Fruit fly (Drosophila melanogaster) whole organism, larva: Measurements from ENCODE around the gene Rint1.

ENCODE experiments used
- noc ChIP-seq: fragments of 200-800 bp; sonication (Bioruptor generic); optimal IDR thresholded peaks from 3 replicates; lab custom pipeline; 2019; ENCODE audit warnings: missing biosample characterization, mild to moderate bottlenecking, missing genetic modification characterization, moderate library complexity

The Rint1 gene

DNA sequence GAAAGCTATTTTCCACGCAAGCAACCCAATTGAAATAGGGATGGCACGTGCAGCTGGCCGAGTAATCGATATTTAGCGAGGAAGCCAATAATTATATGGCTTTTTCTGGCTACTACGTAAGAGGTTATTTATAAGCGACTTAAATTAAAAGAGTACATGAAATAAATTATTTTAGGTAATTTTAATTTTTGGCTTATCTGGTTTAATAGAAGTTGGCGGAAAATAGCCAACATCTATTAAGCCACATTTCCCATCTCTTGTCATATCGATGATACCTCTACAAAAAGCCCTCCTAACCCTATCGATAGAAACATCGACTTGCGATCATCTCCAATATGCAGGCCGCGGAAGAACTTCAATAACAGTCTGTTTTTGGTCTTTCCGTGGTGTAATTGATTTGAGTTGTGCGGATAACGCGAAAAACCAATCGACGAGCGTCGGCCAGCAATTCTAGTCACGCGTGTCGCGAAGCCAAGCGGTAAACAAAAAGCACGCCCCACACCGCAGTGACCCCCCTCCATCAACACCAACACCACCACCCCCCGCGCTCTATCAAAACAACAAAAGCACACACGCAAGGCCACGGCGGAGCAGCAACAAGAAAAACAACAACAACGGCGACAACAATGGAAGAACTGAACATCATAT, 24.7 kb downstream of the Rint1 start, which contains the start of the genes Srp19 and qm:
Gene Srp19, minus strand, starts transcription at position 51 of the 648 bp plus-strand sequence.
Gene qm, plus strand, starts transcription at position 330 of the 648 bp plus-strand sequence.
- peak; percentile 33 for TF ChIP-seq noc (tag; lab: Kevin White, UChicago)

DNA sequence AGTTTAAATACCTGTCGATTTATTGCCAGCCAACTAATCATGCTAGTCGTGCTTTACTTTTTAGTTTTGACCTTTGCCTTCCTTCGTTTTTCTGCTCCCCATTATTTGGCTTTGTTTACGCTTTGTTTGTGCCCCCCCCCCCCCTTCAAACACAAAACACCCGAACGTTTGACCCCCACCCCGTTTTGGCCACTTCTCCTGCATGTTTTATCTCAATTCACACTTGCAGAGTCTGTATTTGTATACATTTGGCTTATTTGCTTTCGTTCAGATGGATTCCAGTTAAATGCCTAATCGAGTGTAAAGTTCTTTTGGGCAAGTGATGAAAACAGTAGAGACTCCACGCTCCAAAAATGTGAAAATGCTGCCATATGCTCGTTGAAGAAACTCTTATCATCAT, 25.9 kb downstream of the Rint1 start:
- peak; percentile 45 for TF ChIP-seq noc (tag; lab: Kevin White, UChicago)

DNA sequence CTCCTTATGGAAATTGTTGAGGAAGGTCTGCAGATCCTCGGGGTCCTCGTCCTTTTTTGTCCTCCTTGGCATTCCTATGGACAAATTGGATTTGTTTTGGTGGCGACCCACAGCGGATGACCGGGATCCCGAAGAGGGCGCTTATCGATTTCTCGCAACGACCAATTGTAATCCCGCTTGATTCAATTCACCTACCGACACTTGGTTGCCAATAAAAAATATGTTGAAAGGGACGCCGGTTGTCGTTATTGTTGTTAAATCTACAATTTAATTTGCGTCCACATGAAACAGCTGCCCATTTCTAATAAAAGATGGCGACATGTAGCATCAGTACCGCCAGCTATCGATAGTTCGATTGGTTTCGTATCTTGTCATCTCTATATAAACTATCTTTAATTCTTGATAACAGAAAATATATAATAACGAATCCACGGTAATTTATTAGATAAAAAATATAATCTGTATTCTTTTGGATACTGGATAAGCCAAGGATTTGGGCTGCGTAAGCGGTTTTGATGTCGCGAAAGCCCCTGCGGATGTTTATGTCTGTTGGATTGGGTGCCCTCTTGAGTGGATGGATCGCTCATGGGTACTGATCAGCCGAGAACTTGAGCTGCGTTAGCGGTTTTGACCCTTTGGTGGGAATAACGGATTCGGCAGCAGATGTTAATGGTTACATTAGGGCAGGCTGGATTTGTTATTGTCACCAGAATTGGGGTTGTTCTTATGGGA, 33.1 kb downstream of the Rint1 start, which contains the start of gene CTCF:
Gene CTCF, minus strand, starts transcription at position 328 of the 732 bp plus-strand sequence.
- peak; percentile 10 for TF ChIP-seq noc (tag; lab: Kevin White, UChicago)

DNA sequence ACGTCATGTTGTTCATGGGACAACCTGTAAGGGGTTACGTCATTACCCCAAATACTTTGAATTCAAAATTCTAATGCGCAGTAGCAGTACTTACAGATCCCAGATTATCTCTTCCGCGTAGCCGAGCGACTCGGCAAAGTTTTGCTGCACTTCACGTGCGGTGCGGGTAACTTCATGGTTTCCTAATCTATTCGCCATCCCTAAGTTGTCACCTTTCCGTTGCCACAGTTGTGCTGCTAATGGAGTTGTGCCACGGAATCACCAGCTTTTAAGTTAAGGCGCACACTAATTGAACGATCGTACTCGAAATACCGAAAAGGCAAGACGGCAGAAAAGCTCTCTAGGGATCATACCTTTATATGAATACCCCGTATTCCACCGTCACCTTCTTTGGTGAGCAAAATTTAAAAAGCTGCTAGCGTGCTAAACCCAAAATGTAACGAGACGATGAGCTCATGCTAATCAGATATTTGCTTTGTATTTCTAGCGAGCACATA, 36.5 kb downstream of the Rint1 start, which contains the start of gene pst:
Gene pst, minus strand, starts transcription at position 437 of the 497 bp plus-strand sequence.
- no peak for TF ChIP-seq noc (tag; lab: Kevin White, UChicago)

DNA sequence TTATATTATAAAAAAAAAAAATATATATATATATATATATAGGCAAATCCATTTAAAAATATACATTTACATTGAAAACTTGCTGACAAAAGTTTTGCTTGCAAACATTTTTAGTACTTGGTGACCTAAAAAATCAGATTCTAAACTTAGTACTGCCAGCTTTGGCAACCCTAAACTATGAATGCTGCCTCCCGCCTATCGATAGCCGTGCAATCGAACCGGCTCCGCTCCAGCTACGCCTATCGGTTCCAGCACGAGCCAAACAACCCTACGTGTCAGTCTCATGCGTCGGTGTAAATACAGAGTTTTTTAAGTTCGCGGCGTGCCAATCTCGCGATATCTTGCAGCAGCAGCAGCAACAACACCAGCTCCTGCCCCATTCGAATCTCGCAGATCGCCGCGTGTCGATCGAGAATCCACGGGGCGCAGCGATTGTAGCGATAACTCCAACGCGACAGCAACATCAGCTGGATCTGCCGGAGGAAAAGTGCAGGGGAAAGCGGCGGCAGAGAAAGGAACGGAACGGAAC, 37.0 kb downstream of the Rint1 start, which contains the start of gene Sec63:
Gene Sec63, plus strand, starts transcription at position 238 of the 529 bp plus-strand sequence.
- TF ChIP-seq noc (tag; lab: Kevin White, UChicago) = no peak

DNA sequence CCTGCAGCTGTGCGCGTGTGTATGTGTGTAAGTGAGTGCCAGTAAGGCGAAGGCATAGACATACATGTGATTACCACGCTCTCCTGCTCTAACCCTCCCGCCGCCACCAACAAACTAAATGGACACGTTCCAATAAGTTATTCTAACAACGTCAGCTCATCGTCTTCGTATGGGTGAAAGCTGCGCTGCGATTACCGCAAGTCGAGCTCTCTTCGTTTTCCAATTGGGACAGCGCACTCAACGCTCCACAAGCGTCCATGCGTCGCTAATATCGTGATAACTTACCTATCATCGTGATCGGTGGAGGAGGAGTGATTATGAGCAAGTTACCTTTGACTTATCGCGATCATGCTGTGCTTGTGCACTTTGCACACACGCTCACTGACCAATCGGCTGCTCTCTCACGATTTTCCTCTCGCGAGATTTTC, 37.7 kb downstream of the Rint1 start:
- peak; percentile 6 for TF ChIP-seq noc (tag; lab: Kevin White, UChicago)

DNA sequence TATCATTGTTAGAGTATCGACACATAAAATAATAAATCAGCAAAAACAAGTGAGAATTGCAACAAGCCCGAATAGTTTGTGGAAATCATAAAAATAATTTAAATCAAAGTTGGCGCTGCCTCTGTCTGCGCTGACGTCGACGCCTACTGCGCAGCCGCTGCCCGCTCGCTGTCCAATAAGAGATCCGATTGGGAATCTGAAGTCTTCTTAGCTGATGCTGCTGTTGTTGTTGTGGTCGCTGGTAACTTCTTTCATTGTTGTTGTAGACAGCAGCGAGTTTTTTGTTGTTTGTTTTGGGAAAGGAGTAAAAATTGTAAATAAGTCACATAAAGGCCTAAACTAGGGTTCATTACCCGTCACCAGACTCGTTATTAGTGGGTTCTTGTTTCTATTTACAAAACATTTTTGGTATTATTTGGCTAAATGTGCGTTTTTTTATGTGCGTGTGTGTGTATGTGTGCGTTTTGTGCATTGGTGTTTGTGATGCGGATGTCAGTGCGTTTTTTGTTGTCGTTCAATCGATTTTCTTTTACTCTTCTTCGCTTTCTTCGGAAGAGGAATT, 41.4 kb downstream of the Rint1 start:
- TF ChIP-seq noc (tag; lab: Kevin White, UChicago) = no peak

DNA sequence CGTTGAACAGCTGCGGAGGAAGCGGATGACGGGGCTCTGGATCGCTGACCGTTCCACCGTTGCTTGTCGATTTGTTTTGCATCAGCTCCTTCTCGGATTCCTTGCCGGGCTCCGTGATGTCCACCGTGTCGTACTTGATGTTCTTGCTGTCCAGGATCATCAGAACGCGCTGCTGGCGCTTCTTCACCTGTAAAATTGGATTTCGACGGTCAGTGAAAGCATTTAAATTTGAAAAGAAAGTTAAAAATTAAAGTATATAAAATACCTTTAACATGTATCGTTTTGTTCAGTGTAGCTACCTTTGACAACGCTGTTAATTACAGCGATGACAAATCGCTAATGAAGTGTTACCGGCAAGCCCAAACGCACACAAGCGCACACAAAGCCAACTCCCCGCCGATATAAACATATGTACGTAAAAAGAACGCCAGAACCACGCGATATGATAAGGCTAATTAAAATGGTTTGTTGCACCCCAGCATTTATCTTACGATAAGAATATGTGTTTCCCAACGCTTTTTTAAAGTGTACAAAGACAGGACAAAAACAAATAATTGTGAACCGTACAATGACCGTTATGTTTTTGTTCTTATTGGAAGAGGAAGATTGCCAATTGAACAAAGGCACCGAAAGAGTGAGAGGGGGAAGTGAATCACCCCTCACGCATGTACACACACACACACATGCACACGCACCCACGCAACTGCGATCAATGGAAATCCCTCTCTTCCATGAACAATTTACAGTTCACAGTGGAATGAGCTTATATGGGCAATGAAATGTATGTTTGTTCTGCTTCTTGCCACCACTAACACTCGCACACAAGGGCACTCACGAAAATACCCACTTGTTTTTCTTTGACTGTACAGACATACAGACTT, 44.6 kb downstream of the Rint1 start:
- no peak for TF ChIP-seq noc (tag; lab: Kevin White, UChicago)

DNA sequence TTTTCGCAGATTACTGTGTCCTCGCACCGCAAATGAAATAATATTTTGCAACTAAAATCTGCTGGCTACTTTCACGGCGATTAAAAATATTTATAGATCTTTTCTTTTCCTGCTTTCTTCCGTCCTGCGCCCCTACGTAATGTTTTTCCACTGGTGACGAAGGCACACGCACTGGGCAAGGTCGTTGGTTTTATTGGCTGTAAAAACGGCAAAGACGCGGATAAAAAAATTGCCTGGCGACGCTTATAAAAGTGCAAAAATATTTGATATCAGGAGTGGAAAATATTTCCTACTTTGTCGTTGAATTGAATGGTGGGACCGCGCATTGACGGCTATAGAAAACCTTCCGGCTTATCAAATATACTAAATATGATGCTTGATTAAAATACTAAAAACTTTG, 45.5 kb downstream of the Rint1 start, which contains the start of gene Sh3beta:
Gene Sh3beta, minus strand, starts transcription at position 327 of the 400 bp plus-strand sequence.
- no peak for TF ChIP-seq noc (tag; lab: Kevin White, UChicago)

DNA sequence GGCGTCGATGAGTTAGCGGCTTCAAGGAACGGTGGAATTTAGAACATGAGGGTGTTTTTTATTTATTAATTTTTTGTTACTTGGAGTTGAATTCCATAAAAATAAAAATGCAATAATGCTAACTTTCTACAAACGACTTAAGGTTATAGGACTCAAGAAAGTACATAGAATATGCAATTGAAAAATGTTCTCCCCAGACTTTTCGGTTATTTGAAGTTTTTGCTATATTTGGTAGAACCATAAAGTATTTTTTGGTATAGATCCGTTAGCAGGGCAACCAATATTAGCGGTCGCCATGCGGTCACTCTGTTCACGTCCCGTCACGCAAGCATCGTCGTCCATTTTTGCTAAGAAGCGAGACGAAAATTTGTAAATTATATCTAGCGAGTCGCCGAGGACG, 46.1 kb downstream of the Rint1 start, which contains the start of gene akirin:
Gene akirin, plus strand, starts transcription at position 301 of the 400 bp plus-strand sequence.
- TF ChIP-seq noc (tag; lab: Kevin White, UChicago) = no peak

DNA sequence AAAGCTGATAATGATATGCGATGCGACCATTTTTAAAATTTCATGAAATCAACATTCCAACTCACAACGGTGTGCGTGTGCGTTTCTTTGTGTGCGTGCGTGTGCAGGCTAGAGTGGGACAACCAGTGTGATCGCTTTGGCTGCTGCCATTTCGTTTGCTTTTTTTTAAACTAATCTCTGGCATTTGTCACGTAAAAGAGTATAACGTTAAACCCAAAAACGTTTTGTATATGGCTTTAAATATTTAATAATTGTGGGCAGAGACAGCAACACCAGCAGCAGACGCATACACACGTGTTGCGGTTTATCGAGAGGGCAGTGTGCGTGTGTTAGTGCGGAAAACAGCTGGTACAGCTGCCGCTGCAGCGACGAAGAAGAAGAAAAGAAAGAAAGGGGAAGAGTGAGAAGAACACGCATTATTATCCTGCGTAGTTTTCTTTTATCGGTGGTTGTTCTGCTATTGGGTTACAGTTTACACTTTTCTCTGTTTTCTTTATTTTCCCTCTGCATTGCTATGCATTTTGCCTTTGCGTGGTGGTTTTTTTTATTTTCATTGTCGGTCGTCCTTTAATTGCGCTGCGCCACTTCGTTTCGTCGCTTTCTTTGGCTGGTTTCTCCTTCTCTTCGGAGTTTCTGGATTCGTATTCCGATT, 46.9 kb downstream of the Rint1 start:
- peak; percentile 11 for TF ChIP-seq noc (tag; lab: Kevin White, UChicago)

DNA sequence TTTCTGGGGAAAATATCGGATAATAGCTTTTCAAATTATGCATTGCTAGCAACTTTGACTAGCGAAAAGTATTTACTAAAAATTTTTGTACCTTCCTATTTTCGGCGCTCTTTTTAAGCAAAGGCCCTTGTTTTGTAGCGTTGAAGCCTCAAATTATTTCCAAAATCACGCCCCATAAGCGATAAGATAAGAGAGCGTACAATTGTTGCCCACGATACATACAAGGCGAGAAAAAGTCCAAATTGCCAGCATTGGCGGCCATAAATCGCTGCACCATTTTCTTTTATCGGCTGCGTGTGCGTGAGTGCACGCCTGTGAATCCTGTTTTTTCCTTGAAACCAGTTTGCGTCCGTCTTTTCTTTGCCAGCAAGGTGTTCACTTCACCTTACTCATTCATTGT, 47.9 kb downstream of the Rint1 start:
- no peak for TF ChIP-seq noc (tag; lab: Kevin White, UChicago)
